Fruit fly (Drosophila melanogaster) whole organism, embryonic: ENCODE results near the gene CG31683.

Source experiments
- Atf6 ChIP-seq: fragments of 200-800 bp; sonication (Bioruptor generic); IDR thresholded peaks from 2 replicates; pipeline ENCODE4 v1.3.6; 2022; ENCODE audit warnings: missing biosample characterization, missing genetic modification characterization
- Bdp1 ChIP-seq: fragments of 200-800 bp; sonication (Bioruptor generic); optimal IDR thresholded peaks from 3 replicates; lab custom pipeline; 2016; ENCODE audit warnings: missing biosample characterization, missing genetic modification characterization
- Bgb ChIP-seq: fragments of 200-800 bp; sonication (Bioruptor generic); IDR thresholded peaks from 2 replicates; pipeline ENCODE4 v1.3.6; 2022; ENCODE audit warnings: missing biosample characterization, missing genetic modification characterization; ENCODE audit not compliant: partially characterized antibody
- Bteb2 ChIP-seq: fragments of 200-800 bp; sonication (Bioruptor generic); optimal IDR thresholded peaks from 2 replicates; lab custom pipeline; 2016; ENCODE audit warnings: missing biosample characterization, missing genetic modification characterization
- CG13287 ChIP-seq: fragments of 200-800 bp; sonication (Bioruptor generic); IDR thresholded peaks from 2 replicates; pipeline ENCODE4 v1.3.6; 2022; ENCODE audit warnings: missing biosample characterization, missing genetic modification characterization; ENCODE audit not compliant: partially characterized antibody
- CG14050 ChIP-seq: fragments of 200-800 bp; sonication (Bioruptor generic); IDR thresholded peaks from 3 replicates; pipeline ENCODE4 v1.3.6; 2022; ENCODE audit warnings: missing biosample characterization, missing genetic modification characterization
- CG15514 ChIP-seq: fragments of 200-800 bp; sonication (Bioruptor generic); optimal IDR thresholded peaks from 3 replicates; lab custom pipeline; 2017; ENCODE audit warnings: missing biosample characterization, missing genetic modification characterization, mild to moderate bottlenecking, moderate library complexity, missing genetic modification reagents
- CG15696 ChIP-seq: fragments of 200-800 bp; sonication (Bioruptor generic); optimal IDR thresholded peaks from 2 replicates; lab custom pipeline; 2019; ENCODE audit warnings: missing biosample characterization, mild to moderate bottlenecking, missing genetic modification characterization, moderate library complexity
- CG1647 ChIP-seq: fragments of 200-800 bp; sonication (Bioruptor generic); optimal IDR thresholded peaks from 3 replicates; lab custom pipeline; 2016; ENCODE audit warnings: missing biosample characterization, missing genetic modification characterization
- CG17359 ChIP-seq: fragments of 200-800 bp; sonication (Bioruptor generic); optimal IDR thresholded peaks from 3 replicates; lab custom pipeline; 2018; ENCODE audit warnings: missing biosample characterization, mild to moderate bottlenecking, missing genetic modification characterization, moderate library complexity
- CG2120 ChIP-seq: fragments of 200-800 bp; sonication (Bioruptor generic); optimal IDR thresholded peaks from 3 replicates; lab custom pipeline; 2016; ENCODE audit warnings: missing biosample characterization, missing genetic modification characterization
- CG30431 ChIP-seq: fragments of 200-800 bp; sonication (Bioruptor generic); optimal IDR thresholded peaks from 2 replicates; lab custom pipeline; 2017; ENCODE audit warnings: missing biosample characterization, missing genetic modification characterization
- CG31441 ChIP-seq: fragments of 200-800 bp; sonication (Bioruptor generic); IDR thresholded peaks from 2 replicates; pipeline ENCODE4 v1.3.6; 2022; ENCODE audit warnings: missing biosample characterization, missing genetic modification characterization
- CG6854 ChIP-seq: fragments of 200-800 bp; sonication (Bioruptor generic); optimal IDR thresholded peaks from 3 replicates; lab custom pipeline; 2017; ENCODE audit warnings: missing biosample characterization, mild to moderate bottlenecking, missing genetic modification characterization
- CG7745 ChIP-seq: fragments of 200-800 bp; sonication (Bioruptor generic); optimal IDR thresholded peaks from 2 replicates; lab custom pipeline; 2018; ENCODE audit warnings: missing biosample characterization, mild to moderate bottlenecking, missing genetic modification characterization, moderate library complexity
- CG7928 ChIP-seq: fragments of 200-800 bp; sonication (Bioruptor generic); optimal IDR thresholded peaks from 2 replicates; lab custom pipeline; 2017; ENCODE audit warnings: missing biosample characterization, mild to moderate bottlenecking, missing genetic modification characterization
- CG8281 ChIP-seq: fragments of 200-800 bp; sonication (Bioruptor generic); optimal IDR thresholded peaks from 2 replicates; lab custom pipeline; 2018; ENCODE audit warnings: missing biosample characterization, mild to moderate bottlenecking, missing genetic modification characterization, moderate library complexity
- CG8765 ChIP-seq: fragments of 200-800 bp; sonication (Bioruptor generic); IDR thresholded peaks from 2 replicates; pipeline ENCODE4 v1.3.6; 2022; ENCODE audit warnings: missing biosample characterization, missing genetic modification characterization
- CG9437 ChIP-seq: fragments of 200-800 bp; sonication (Bioruptor generic); optimal IDR thresholded peaks from 2 replicates; lab custom pipeline; 2018; ENCODE audit warnings: missing biosample characterization, mild to moderate bottlenecking, missing genetic modification characterization
- Dek ChIP-seq: fragments of 200-800 bp; sonication (Bioruptor generic); optimal IDR thresholded peaks from 3 replicates; lab custom pipeline; 2019; ENCODE audit warnings: missing biosample characterization, mild to moderate bottlenecking, missing genetic modification characterization, moderate library complexity
- Dfd ChIP-seq, 2 experiments: fragments of >200 bp; optimal IDR thresholded peaks; 2 replicates each; lab custom pipeline; 2017; ENCODE audit warnings: missing biosample characterization in 2 of 2, missing genetic modification characterization in 2 of 2
- Doc3 ChIP-seq: fragments of 200-800 bp; sonication (Bioruptor generic); IDR thresholded peaks from 3 replicates; pipeline ENCODE4 v1.3.6; 2022; ENCODE audit warnings: missing biosample characterization, missing genetic modification characterization; ENCODE audit not compliant: partially characterized antibody
- E2f1 ChIP-seq: fragments of 200-800 bp; sonication (Bioruptor generic); IDR thresholded peaks from 2 replicates; pipeline ENCODE4 v1.3.6; 2022; ENCODE audit warnings: missing biosample characterization, missing genetic modification characterization
- Ets65A ChIP-seq: fragments of 200-800 bp; sonication (Bioruptor generic); peaks from one replicate; lab custom pipeline; 2016; ENCODE audit warnings: missing biosample characterization, missing genetic modification characterization
- GATAe ChIP-seq: fragments of 200-800 bp; sonication (Bioruptor generic); conservative IDR thresholded peaks from 2 replicates; pipeline ENCODE4 v1.3.6; 2022; ENCODE audit warnings: missing biosample characterization, missing genetic modification characterization
- Hand ChIP-seq: fragments of 200-800 bp; sonication (Bioruptor generic); optimal IDR thresholded peaks from 2 replicates; lab custom pipeline; 2017; ENCODE audit warnings: mild to moderate bottlenecking, missing biosample characterization, missing genetic modification reagents, missing genetic modification characterization
- Hey ChIP-seq: fragments of 200-800 bp; sonication (Bioruptor generic); optimal IDR thresholded peaks from 3 replicates; lab custom pipeline; 2018; ENCODE audit warnings: missing biosample characterization, mild to moderate bottlenecking, missing genetic modification characterization
- Hr51 ChIP-seq, 2 experiments: fragments of 200-800 bp; sonication (Bioruptor generic); optimal IDR thresholded peaks; 2 replicates in 1 of 2; 3 replicates in 1 of 2; lab custom pipeline; 2016 to 2018; ENCODE audit warnings: missing biosample characterization in 2 of 2, missing genetic modification characterization in 2 of 2, mild to moderate bottlenecking in 1 of 2, moderate library complexity in 1 of 2
- MBD-R2 ChIP-seq: fragments of 200-800 bp; sonication (Bioruptor generic); IDR thresholded peaks from 2 replicates; pipeline ENCODE4 v1.3.6; 2022; ENCODE audit warnings: missing biosample characterization, missing genetic modification characterization
- Mad ChIP-seq: fragments of 200-800 bp; sonication (Bioruptor generic); optimal IDR thresholded peaks from 2 replicates; lab custom pipeline; 2016; ENCODE audit warnings: missing biosample characterization, missing genetic modification characterization
- NFAT ChIP-seq: fragments of 200-800 bp; sonication (Bioruptor generic); IDR thresholded peaks from 2 replicates; pipeline ENCODE4 v1.3.6; 2022; ENCODE audit warnings: missing biosample characterization, missing genetic modification characterization
- Taf1 ChIP-seq: fragments of 200-800 bp; sonication (Bioruptor generic); IDR thresholded peaks from 2 replicates; pipeline ENCODE4 v1.3.6; 2022; ENCODE audit warnings: missing biosample characterization, missing genetic modification characterization
- Trl ChIP-seq, 3 experiments: fragments of >200 bp in 2 of 3; fragments of 200-800 bp in 1 of 3; sonication (Bioruptor generic) in 1 of 3; optimal IDR thresholded peaks; 2 replicates in 1 of 3; 3 replicates in 2 of 3; lab custom pipeline; 2016 to 2017; ENCODE audit warnings: missing biosample characterization in 1 of 3, missing genetic modification characterization in 1 of 3
- Xbp1 ChIP-seq: fragments of 200-800 bp; sonication (Bioruptor generic); optimal IDR thresholded peaks from 3 replicates; lab custom pipeline; 2016; ENCODE audit warnings: missing biosample characterization, mild to moderate bottlenecking, missing genetic modification characterization
- YL-1 ChIP-seq: fragments of 200-800 bp; sonication (Bioruptor generic); optimal IDR thresholded peaks from 3 replicates; lab custom pipeline; 2017; ENCODE audit warnings: missing biosample characterization, mild to moderate bottlenecking, missing genetic modification characterization
- ab ChIP-seq: fragments of 200-800 bp; sonication (Bioruptor generic); optimal IDR thresholded peaks from 2 replicates; lab custom pipeline; 2016; ENCODE audit warnings: missing biosample characterization, missing genetic modification characterization
- bab2 ChIP-seq: fragments of 200-800 bp; sonication (Bioruptor generic); optimal IDR thresholded peaks from 2 replicates; lab custom pipeline; 2016; ENCODE audit warnings: missing biosample characterization, missing genetic modification characterization
- btn ChIP-seq: fragments of 200-800 bp; sonication (Bioruptor generic); optimal IDR thresholded peaks from 2 replicates; lab custom pipeline; 2016; ENCODE audit warnings: missing biosample characterization, missing genetic modification characterization
- cg ChIP-seq: fragments of 200-800 bp; sonication (Bioruptor generic); optimal IDR thresholded peaks from 3 replicates; lab custom pipeline; 2019; ENCODE audit warnings: missing biosample characterization, mild to moderate bottlenecking, missing genetic modification characterization, moderate library complexity
- crc ChIP-seq: fragments of 200-800 bp; sonication (Bioruptor generic); optimal IDR thresholded peaks from 2 replicates; lab custom pipeline; 2016; ENCODE audit warnings: missing biosample characterization, missing genetic modification characterization
- dmrt11E ChIP-seq: fragments of 200-800 bp; sonication (Bioruptor generic); optimal IDR thresholded peaks from 3 replicates; lab custom pipeline; 2018; ENCODE audit warnings: missing biosample characterization, mild to moderate bottlenecking, missing genetic modification characterization, moderate library complexity
- dysf ChIP-seq: fragments of 200-800 bp; sonication (Bioruptor generic); IDR thresholded peaks from 3 replicates; pipeline ENCODE4 v1.3.6; 2022; ENCODE audit warnings: missing biosample characterization, missing genetic modification characterization
- ken ChIP-seq: fragments of 200-800 bp; sonication (Bioruptor generic); IDR thresholded peaks from 3 replicates; pipeline ENCODE4 v1.3.6; 2022; ENCODE audit warnings: missing biosample characterization, missing genetic modification characterization
- lola ChIP-seq, 3 experiments: fragments of >200 bp in 2 of 3; fragments of 200-800 bp in 1 of 3; sonication (Bioruptor generic) in 1 of 3; optimal IDR thresholded peaks; 2 replicates each; lab custom pipeline; 2017 to 2019; ENCODE audit warnings: missing biosample characterization in 3 of 3, missing genetic modification characterization in 3 of 3, mild to moderate bottlenecking in 1 of 3, moderate library complexity in 1 of 3
- org-1 ChIP-seq: fragments of 200-800 bp; sonication (Bioruptor generic); optimal IDR thresholded peaks from 2 replicates; lab custom pipeline; 2017; ENCODE audit warnings: missing biosample characterization, missing genetic modification characterization
- row ChIP-seq: fragments of 200-800 bp; sonication (Bioruptor generic); IDR thresholded peaks from 3 replicates; pipeline ENCODE4 v1.3.6; 2022; ENCODE audit warnings: missing biosample characterization, missing genetic modification characterization
- sd ChIP-seq: fragments of 200-800 bp; sonication (Bioruptor generic); optimal IDR thresholded peaks from 3 replicates; lab custom pipeline; 2018; ENCODE audit warnings: missing biosample characterization, mild to moderate bottlenecking, missing genetic modification characterization, moderate library complexity
- vfl ChIP-seq: fragments of 200-800 bp; sonication (Bioruptor generic); optimal IDR thresholded peaks from 2 replicates; lab custom pipeline; 2016; ENCODE audit warnings: missing biosample characterization, missing genetic modification characterization
- vvl ChIP-seq: fragments of 200-800 bp; sonication (Bioruptor generic); IDR thresholded peaks from 2 replicates; pipeline ENCODE4 v1.3.6; 2022; ENCODE audit warnings: missing biosample characterization, missing genetic modification characterization
- zen ChIP-seq: fragments of 200-800 bp; sonication (Bioruptor generic); optimal IDR thresholded peaks from 3 replicates; lab custom pipeline; 2018; ENCODE audit warnings: missing biosample characterization, mild to moderate bottlenecking, missing genetic modification characterization, moderate library complexity

Gene CG31683

DNA sequence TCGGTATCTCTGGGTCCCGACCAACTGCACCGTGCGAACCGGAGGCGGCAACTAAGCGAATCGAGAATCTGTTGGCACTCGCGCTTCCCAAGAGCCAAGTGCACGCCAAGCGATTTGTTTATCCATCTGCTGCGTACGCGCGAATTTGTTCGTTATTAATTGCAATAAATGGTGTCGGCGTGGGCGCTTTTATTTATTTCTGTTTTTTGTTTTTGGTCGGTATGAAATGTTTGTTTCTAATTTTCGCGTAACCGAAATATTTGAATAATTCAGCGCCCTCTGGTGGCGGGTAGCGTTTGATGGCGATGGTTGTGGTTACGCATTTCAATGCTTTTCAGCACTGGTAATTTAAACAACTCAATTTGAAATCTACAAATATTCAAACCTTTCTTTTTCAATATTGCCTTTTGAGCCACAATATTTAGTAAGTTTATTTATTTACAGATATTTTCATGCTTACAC is 35.0 kb downstream of the CG31683 start, which contains the start of gene CG10947 (continued):
- no peak for TF ChIP-seq CG15696 (tag; lab: Kevin White, UChicago)
- 0 out of 3 replicates have a peak, but pooled peaks have one; percentile 18 for TF ChIP-seq Doc3 (GFP tag; lab: Robert Waterston, UW)
- TF ChIP-seq Bdp1, result peak; percentile 28
- peak; percentile 21 for TF ChIP-seq YL-1
- no peak for TF ChIP-seq CG8765
- peak; percentile 42 for TF ChIP-seq CG30431 (GFP tag; lab: Kevin White, UChicago)
- no peak for TF ChIP-seq CG7745 (tag; lab: Kevin White, UChicago)
- TF ChIP-seq crc (GFP tag; lab: Kevin White, UChicago), result peak; percentile 64
- TF ChIP-seq dmrt11E (tag; lab: Kevin White, UChicago), result peak; percentile 60
- TF ChIP-seq CG17359, result peak; percentile 53
- TF ChIP-seq CG14050 (GFP tag; lab: Robert Waterston, UW), result no peak
- peak; percentile 37; the same call in 1 of the 2 replicates for TF ChIP-seq CG31441 (GFP tag; lab: Robert Waterston, UW)
- peak; percentile 29 for TF ChIP-seq org-1 (GFP tag; lab: Kevin White, UChicago)
- peak; percentile 13 for TF ChIP-seq zen (tag; lab: Kevin White, UChicago)
- TF ChIP-seq Trl (optimal IDR thresholded peaks at IDR 0.05; lab: Kevin White, UChicago), result no peak
- TF ChIP-seq Trl (GFP tag; optimal IDR thresholded peaks at IDR 0.05; lab: Kevin White, UChicago), result peak; percentile 77
- peak; percentile 52 for TF ChIP-seq Dek
- TF ChIP-seq ab (GFP tag; lab: Kevin White, UChicago), result no peak
- peak; percentile 62 for TF ChIP-seq MBD-R2 (GFP tag; lab: Robert Waterston, UW)
- peak; percentile 85 for TF ChIP-seq vvl (GFP tag; lab: Robert Waterston, UW)
- TF ChIP-seq CG8281 (tag; lab: Kevin White, UChicago), result no peak
- peak; percentile 73 for TF ChIP-seq Bgb (GFP tag; lab: Robert Waterston, UW)
- TF ChIP-seq Bteb2 (GFP tag; lab: Kevin White, UChicago), result peak; percentile 44
- peak; percentile 75 for TF ChIP-seq CG13287 (GFP tag; lab: Robert Waterston, UW)
- TF ChIP-seq sd (tag; lab: Kevin White, UChicago), result peak; percentile 10
- peak; percentile 77 for TF ChIP-seq CG2120
- peak; percentile 64 for TF ChIP-seq NFAT (GFP tag; lab: Robert Waterston, UW)
- no peak for TF ChIP-seq Taf1 (GFP tag; lab: Robert Waterston, UW)
- 0 out of 3 replicates have a peak, but pooled peaks have one; percentile 48 for TF ChIP-seq ken (GFP tag; lab: Robert Waterston, UW)
- TF ChIP-seq Hr51 (GFP tag; optimal IDR thresholded peaks at IDR 0.05; lab: Kevin White, UChicago), result peak; percentile 39 to 48
- TF ChIP-seq dysf (GFP tag; lab: Robert Waterston, UW), result peak; percentile 55; the same call in 2 of the 3 replicates
- no peak for TF ChIP-seq Atf6 (GFP tag; lab: Robert Waterston, UW)
- TF ChIP-seq Ets65A, result peak; percentile 91
- TF ChIP-seq CG7928 (GFP tag; lab: Kevin White, UChicago), result peak; percentile 28
- peak; percentile 67 for TF ChIP-seq CG15514 (GFP tag; lab: Kevin White, UChicago)
- TF ChIP-seq E2f1 (GFP tag; lab: Robert Waterston, UW), result no peak
- peak; percentile 41 for TF ChIP-seq btn
- TF ChIP-seq Dfd (GFP tag; optimal IDR thresholded peaks at IDR 0.05; lab: Kevin White, UChicago), result no peak
- TF ChIP-seq CG6854, result peak; percentile 29
- peak; percentile 83 for TF ChIP-seq Xbp1
- peak in 1 of 3 experiments; percentile 13 for TF ChIP-seq lola (GFP tag; optimal IDR thresholded peaks at IDR 0.05; lab: Kevin White, UChicago)
- no peak for TF ChIP-seq cg (GFP tag; lab: Kevin White, UChicago)
- TF ChIP-seq Hey (tag; lab: Kevin White, UChicago), result no peak
- peak; percentile 95 for TF ChIP-seq CG9437 (GFP tag; lab: Kevin White, UChicago)
- TF ChIP-seq GATAe, result no peak
- peak; percentile 80 for TF ChIP-seq Mad (GFP tag; lab: Kevin White, UChicago)
- TF ChIP-seq vfl (GFP tag; lab: Kevin White, UChicago), result peak; percentile 14
- TF ChIP-seq row (GFP tag; lab: Robert Waterston, UW), result peak; percentile 24; the same call in 1 of the 3 replicates
- peak; percentile 67 for TF ChIP-seq bab2 (GFP tag; lab: Kevin White, UChicago)
- peak; percentile 13 for TF ChIP-seq Hand (GFP tag; lab: Kevin White, UChicago)
- TF ChIP-seq CG1647 (GFP tag; lab: Kevin White, UChicago), result peak; percentile 64
